Worm (Caenorhabditis elegans) whole organism, midembryonic: ENCODE results near the gene T25B9.5.

Experiments used
- T22C8.4 ChIP-seq: fragments of 200-800 bp; sonication (Bioruptor generic); IDR thresholded peaks from 2 replicates; pipeline ENCODE4 v1.3.6; 2022; ENCODE audit warnings: missing genetic modification characterization, missing compliant biosample characterization
- cog-1 ChIP-seq: sonication (generic microtip); optimal IDR thresholded peaks from 2 replicates; lab custom pipeline; 2016; ENCODE audit warnings: missing genetic modification characterization, missing compliant biosample characterization
- flt-1 ChIP-seq: fragments of 200-800 bp; sonication (Bioruptor generic); IDR thresholded peaks from 2 replicates; pipeline ENCODE4 v1.3.6; 2022; ENCODE audit warnings: missing genetic modification characterization, missing compliant biosample characterization
- klf-2 ChIP-seq: fragments of 200-800 bp; sonication (Bioruptor generic); conservative IDR thresholded peaks from 2 replicates; pipeline ENCODE4 v1.3.6; 2022; ENCODE audit warnings: missing genetic modification reagents, missing genetic modification characterization, missing compliant biosample characterization
- med-1 ChIP-seq: sonication (generic microtip); optimal IDR thresholded peaks from 2 replicates; lab custom pipeline; 2017; ENCODE audit warnings: missing genetic modification characterization, mild to moderate bottlenecking, missing compliant biosample characterization, antibody characterized with exemption, missing genetic modification reagents; ENCODE audit not compliant: insufficient read depth
- ref-1 ChIP-seq: fragments of 200-800 bp; sonication (Bioruptor generic); conservative IDR thresholded peaks from 2 replicates; pipeline ENCODE4 v1.3.6; 2022; ENCODE audit warnings: missing genetic modification reagents, missing genetic modification characterization, missing compliant biosample characterization
- tab-1 ChIP-seq: fragments of 200-800 bp; sonication (Bioruptor generic); IDR thresholded peaks from 2 replicates; pipeline ENCODE4 v1.3.6; 2022; ENCODE audit warnings: missing genetic modification characterization, missing compliant biosample characterization
- ztf-23 ChIP-seq: fragments of 200-800 bp; sonication (Bioruptor generic); IDR thresholded peaks from 2 replicates; pipeline ENCODE4 v1.3.6; 2022; ENCODE audit warnings: missing genetic modification reagents, missing genetic modification characterization, missing compliant biosample characterization
- ztf-29 ChIP-seq: fragments of 200-800 bp; sonication (Bioruptor generic); IDR thresholded peaks from 2 replicates; pipeline ENCODE4 v1.3.6; 2022; ENCODE audit warnings: missing genetic modification reagents, missing genetic modification characterization, missing compliant biosample characterization

Gene T25B9.5

DNA sequence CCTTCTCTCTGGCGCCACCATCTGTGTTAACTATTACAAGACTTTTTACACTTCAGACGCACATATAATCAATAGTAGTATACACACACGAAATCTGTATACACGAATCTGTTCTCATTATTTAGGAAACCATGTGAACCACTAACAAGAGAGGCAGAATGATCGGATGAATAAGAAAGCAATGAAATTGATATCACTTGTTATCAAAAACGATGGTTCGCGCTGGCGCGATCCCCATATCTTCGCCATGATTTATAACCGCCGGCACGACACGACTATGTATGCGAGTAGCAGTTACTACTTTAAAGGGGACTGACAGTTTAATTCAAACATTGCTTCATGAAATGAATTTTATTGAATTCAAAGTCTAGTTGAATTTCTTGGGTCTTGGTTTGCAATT lies 26.8 kb upstream of the T25B9.5 start:
- TF ChIP-seq tab-1 (GFP tag; lab: Robert Waterston, UW) (no peak), ref-1 (GFP tag; lab: Robert Waterston, UW) (no peak), ztf-29 (GFP tag; lab: Robert Waterston, UW) (no peak), ztf-23 (no peak), cog-1 (tag; lab: Kevin White, UChicago) (no peak), T22C8.4 (GFP tag; lab: Robert Waterston, UW) (no peak), flt-1 (GFP tag; lab: Robert Waterston, UW) (no peak), klf-2 (GFP tag; lab: Robert Waterston, UW) (no peak), med-1 (GFP tag; lab: Kevin White, UChicago) (no peak)

ce11 chrIV:10780583-10780982 lies 26.0 kb upstream of the T25B9.5 start, which contains the start of gene swt-3:
Gene swt-3, minus strand, starts transcription at chrIV:10780683.
- no peak for TF ChIP-seq klf-2 (GFP tag; lab: Robert Waterston, UW)

DNA sequence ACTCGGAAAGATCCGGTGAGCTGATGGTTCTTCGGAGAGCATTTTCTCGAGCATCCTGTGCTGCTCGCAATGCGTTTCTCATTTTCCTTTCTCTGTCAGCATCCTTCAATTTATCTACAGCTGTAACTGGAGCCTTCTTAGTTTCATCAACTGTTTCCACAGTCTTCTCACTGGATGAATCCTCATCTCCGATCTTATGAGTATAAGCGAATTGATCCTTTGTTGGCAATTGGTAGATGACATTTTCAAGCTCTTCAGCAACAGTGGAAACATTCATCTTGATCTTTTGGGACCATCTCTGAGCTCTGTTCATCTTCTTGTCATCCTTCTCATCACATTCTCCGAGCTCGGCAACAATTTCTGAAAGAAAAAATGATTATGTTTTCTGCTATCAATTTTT lies 24.7 kb upstream of the T25B9.5 start:
- TF ChIP-seq flt-1 (GFP tag; lab: Robert Waterston, UW) (no peak), ref-1 (GFP tag; lab: Robert Waterston, UW) (no peak), klf-2 (GFP tag; lab: Robert Waterston, UW) (no peak), med-1 (GFP tag; lab: Kevin White, UChicago) (no peak), ztf-23 (no peak), cog-1 (tag; lab: Kevin White, UChicago) (no peak), tab-1 (GFP tag; lab: Robert Waterston, UW) (no peak), T22C8.4 (GFP tag; lab: Robert Waterston, UW) (no peak), ztf-29 (GFP tag; lab: Robert Waterston, UW) (no peak)

DNA sequence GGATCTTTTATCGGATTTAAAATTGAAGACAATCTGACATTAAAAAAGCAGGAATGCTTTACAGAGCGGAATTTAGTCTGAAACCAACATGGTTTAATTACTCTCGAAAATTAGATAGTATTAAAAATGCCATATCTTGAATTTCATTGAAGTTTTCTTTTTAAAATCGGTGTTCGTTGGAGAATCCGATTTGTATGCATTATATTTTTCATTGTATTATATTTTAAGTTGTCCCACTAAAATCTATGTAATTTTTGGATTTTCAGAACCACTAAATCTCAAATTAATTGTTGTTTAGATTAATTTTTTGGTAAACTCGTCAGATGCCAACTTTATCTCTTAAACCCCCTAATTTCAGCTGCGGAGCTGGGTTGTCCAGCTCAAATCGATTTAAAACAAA lies 24.0 kb upstream of the T25B9.5 start:
- TF ChIP-seq cog-1 (tag; lab: Kevin White, UChicago) (no peak), med-1 (GFP tag; lab: Kevin White, UChicago) (no peak), ref-1 (GFP tag; lab: Robert Waterston, UW) (no peak), klf-2 (GFP tag; lab: Robert Waterston, UW) (no peak), flt-1 (GFP tag; lab: Robert Waterston, UW) (no peak), ztf-29 (GFP tag; lab: Robert Waterston, UW) (no peak)

DNA sequence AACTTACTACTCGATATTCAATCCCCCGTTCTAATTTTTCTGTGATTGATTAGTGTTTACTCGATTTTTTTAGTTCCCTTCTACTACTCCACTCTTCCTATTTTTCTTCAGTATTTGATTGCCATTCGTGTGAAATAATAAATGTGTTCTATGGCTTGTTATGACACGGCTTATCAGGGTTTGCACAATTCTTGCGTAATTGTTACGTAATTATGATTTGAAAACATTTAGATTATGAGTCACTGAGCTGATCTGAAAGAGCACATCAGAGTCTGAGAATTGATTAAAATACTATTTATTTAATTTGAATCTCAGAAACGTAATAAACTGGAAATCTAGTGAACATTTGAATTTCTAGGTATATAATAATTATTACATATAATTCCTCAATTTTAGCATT lies 23.0 kb upstream of the T25B9.5 start:
- no peak for TF ChIP-seq tab-1 (GFP tag; lab: Robert Waterston, UW)
- no peak for TF ChIP-seq ref-1 (GFP tag; lab: Robert Waterston, UW)
- no peak for TF ChIP-seq T22C8.4 (GFP tag; lab: Robert Waterston, UW)
- no peak for TF ChIP-seq cog-1 (tag; lab: Kevin White, UChicago)
- no peak for TF ChIP-seq klf-2 (GFP tag; lab: Robert Waterston, UW)
- no peak for TF ChIP-seq ztf-23
- no peak for TF ChIP-seq flt-1 (GFP tag; lab: Robert Waterston, UW)

- TF ChIP-seq tab-1 (GFP tag; lab: Robert Waterston, UW) (no peak), T22C8.4 (GFP tag; lab: Robert Waterston, UW) (no peak), cog-1 (tag; lab: Kevin White, UChicago) (no peak), ref-1 (GFP tag; lab: Robert Waterston, UW) (no peak), ztf-29 (GFP tag; lab: Robert Waterston, UW) (no peak), flt-1 (GFP tag; lab: Robert Waterston, UW) (no peak), klf-2 (GFP tag; lab: Robert Waterston, UW) (no peak), ztf-23 (no peak), med-1 (GFP tag; lab: Kevin White, UChicago) (no peak)
Measured at ce11 chrIV:10777076-10777475, 22.5 kb upstream of the T25B9.5 start.

ce11 chrIV:10773811-10774210 lies 19.2 kb upstream of the T25B9.5 start, which contains the start of gene inpp-1:
Gene inpp-1, minus strand, starts transcription at chrIV:10773911.
- no peak for TF ChIP-seq T22C8.4 (GFP tag; lab: Robert Waterston, UW)
- TF ChIP-seq cog-1 (tag; lab: Kevin White, UChicago): no peak

- TF ChIP-seq T22C8.4 (GFP tag; lab: Robert Waterston, UW) (no peak), ztf-23 (no peak), ztf-29 (GFP tag; lab: Robert Waterston, UW) (no peak), tab-1 (GFP tag; lab: Robert Waterston, UW) (no peak), flt-1 (GFP tag; lab: Robert Waterston, UW) (no peak)
Measured at ce11 chrIV:10771296-10771695, 16.7 kb upstream of the T25B9.5 start.

DNA sequence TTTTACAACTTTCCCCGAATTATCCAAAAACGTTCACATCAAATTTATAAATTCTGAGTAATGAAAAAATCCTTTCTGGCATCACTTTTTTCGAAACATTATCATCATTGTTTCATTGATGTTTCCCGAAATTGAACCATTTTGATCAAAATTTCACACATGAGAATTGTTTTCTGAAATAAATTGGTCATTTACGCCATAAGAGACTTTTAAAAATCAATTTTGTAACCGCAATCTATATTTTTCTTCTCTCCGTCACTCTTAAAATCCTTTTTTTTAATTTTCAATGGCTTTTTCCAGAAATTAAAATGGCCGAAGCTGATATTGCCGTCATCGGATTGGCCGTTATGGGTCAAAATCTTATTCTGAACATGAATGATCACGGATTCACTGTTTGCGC lies 14.8 kb upstream of the T25B9.5 start, which contains the start of gene T25B9.9:
Gene T25B9.9, plus strand, starts transcription at position 301 of the 400 bp plus-strand sequence.
- no peak for TF ChIP-seq ztf-23
- no peak for TF ChIP-seq med-1 (GFP tag; lab: Kevin White, UChicago)
- no peak for TF ChIP-seq T22C8.4 (GFP tag; lab: Robert Waterston, UW)
- TF ChIP-seq ref-1 (GFP tag; lab: Robert Waterston, UW): no peak
- TF ChIP-seq flt-1 (GFP tag; lab: Robert Waterston, UW): no peak
- no peak for TF ChIP-seq ztf-29 (GFP tag; lab: Robert Waterston, UW)
- no peak for TF ChIP-seq tab-1 (GFP tag; lab: Robert Waterston, UW)
- no peak for TF ChIP-seq cog-1 (tag; lab: Kevin White, UChicago)
- TF ChIP-seq klf-2 (GFP tag; lab: Robert Waterston, UW): no peak

DNA sequence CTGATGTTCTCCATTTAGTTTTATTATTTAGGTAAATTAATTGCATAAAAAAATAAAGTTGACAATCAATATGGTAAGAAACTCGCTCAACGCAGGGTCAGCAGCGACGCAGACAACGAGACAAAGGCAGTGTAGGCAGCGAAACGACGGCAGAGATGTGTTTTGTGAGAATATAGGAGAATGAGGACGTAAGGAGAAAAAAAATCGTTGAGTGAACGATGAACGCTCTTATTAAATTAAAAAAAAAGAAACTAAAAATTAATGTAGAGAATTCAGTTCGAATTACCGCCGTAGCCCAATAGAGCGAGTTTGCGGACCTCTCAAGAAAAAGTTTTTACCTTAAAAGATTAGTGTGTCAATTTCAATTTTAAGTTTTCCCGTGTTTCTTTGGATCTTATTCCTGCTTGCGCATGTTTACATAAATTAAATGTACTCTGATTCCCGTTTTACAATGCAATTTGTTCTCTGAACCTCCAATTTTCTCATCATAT lies 13.6 kb upstream of the T25B9.5 start, which contains the start of gene T25B9.8:
Gene T25B9.8, minus strand, starts transcription at position 51 of the 491 bp plus-strand sequence.
- TF ChIP-seq ref-1 (GFP tag; lab: Robert Waterston, UW): no peak
- TF ChIP-seq T22C8.4 (GFP tag; lab: Robert Waterston, UW): no peak
- no peak for TF ChIP-seq ztf-23
- TF ChIP-seq tab-1 (GFP tag; lab: Robert Waterston, UW): no peak
- TF ChIP-seq cog-1 (tag; lab: Kevin White, UChicago): no peak
- TF ChIP-seq ztf-29 (GFP tag; lab: Robert Waterston, UW): no peak
- no peak for TF ChIP-seq med-1 (GFP tag; lab: Kevin White, UChicago)
- TF ChIP-seq flt-1 (GFP tag; lab: Robert Waterston, UW): no peak
- no peak for TF ChIP-seq klf-2 (GFP tag; lab: Robert Waterston, UW)
